Worm (Caenorhabditis elegans) whole organism, mixed stage, embryonic: Measurements from ENCODE around the gene tsp-4.

Experiments
- bed-3 ChIP-seq: fragments of 200-800 bp; sonication (Bioruptor generic); optimal IDR thresholded peaks from 3 replicates; lab custom pipeline; 2018; ENCODE audit warnings: mild to moderate bottlenecking, missing genetic modification characterization, moderate library complexity, missing compliant biosample characterization
- ceh-43 ChIP-seq: fragments of 200-800 bp; sonication (Bioruptor generic); optimal IDR thresholded peaks from 2 replicates; lab custom pipeline; 2018; ENCODE audit warnings: mild to moderate bottlenecking, missing genetic modification characterization, moderate library complexity, missing compliant biosample characterization
- ceh-83 ChIP-seq: fragments of 200-800 bp; sonication (Bioruptor generic); optimal IDR thresholded peaks from 2 replicates; lab custom pipeline; 2018; ENCODE audit warnings: mild to moderate bottlenecking, missing genetic modification characterization, missing compliant biosample characterization
- elt-1 ChIP-seq: sonication (generic microtip); optimal IDR thresholded peaks from 2 replicates; lab custom pipeline; 2017; ENCODE audit warnings: missing genetic modification characterization, mild to moderate bottlenecking, missing compliant biosample characterization, antibody characterized with exemption, moderate library complexity, borderline replicate concordance; ENCODE audit not compliant: insufficient read depth
- elt-3 ChIP-seq: fragments of 150-350 bp; optimal IDR thresholded peaks from 2 replicates; lab custom pipeline; 2014; ENCODE audit warnings: missing biosample characterization, missing genetic modification characterization
- flh-1 ChIP-seq: fragments of 200-800 bp; sonication (Bioruptor generic); optimal IDR thresholded peaks from 2 replicates; lab custom pipeline; 2018; ENCODE audit warnings: mild to moderate bottlenecking, missing genetic modification characterization, moderate library complexity, missing compliant biosample characterization
- ham-2 ChIP-seq: fragments of 200-800 bp; sonication (Bioruptor generic); optimal IDR thresholded peaks from 2 replicates; lab custom pipeline; 2018; ENCODE audit warnings: mild to moderate bottlenecking, missing genetic modification characterization, missing compliant biosample characterization
- nhr-12 ChIP-seq: fragments of 150-350 bp; optimal IDR thresholded peaks from 2 replicates; lab custom pipeline; 2014; ENCODE audit warnings: missing biosample characterization, missing genetic modification characterization
- nhr-237 ChIP-seq: fragments of 150-350 bp; optimal IDR thresholded peaks from 2 replicates; lab custom pipeline; 2014; ENCODE audit warnings: missing biosample characterization, missing genetic modification characterization
- snpc-4 ChIP-seq: fragments of 150-350 bp; optimal IDR thresholded peaks from 2 replicates; lab custom pipeline; 2014; ENCODE audit warnings: missing biosample characterization, missing genetic modification characterization
- unc-120 ChIP-seq: sonication (generic microtip); optimal IDR thresholded peaks from 2 replicates; lab custom pipeline; 2017; ENCODE audit warnings: missing genetic modification characterization, missing compliant biosample characterization; ENCODE audit not compliant: poor library complexity, severe bottlenecking
- unc-62 ChIP-seq: fragments of 150-350 bp; optimal IDR thresholded peaks from 2 replicates; lab custom pipeline; 2014; ENCODE audit warnings: missing biosample characterization, missing genetic modification reagents, missing genetic modification characterization
- ztf-11 ChIP-seq: fragments of 150-350 bp; optimal IDR thresholded peaks from 2 replicates; lab custom pipeline; 2014; ENCODE audit warnings: missing biosample characterization, missing genetic modification characterization

ce11 chrIV:12531464-12531863, 11.4 kb upstream of the tsp-4 start:
- TF ChIP-seq nhr-237 (tag; lab: Kevin White, UChicago), result no peak
- no peak for TF ChIP-seq unc-120 (tag; lab: Kevin White, UChicago)
- TF ChIP-seq flh-1 (GFP tag; lab: Kevin White, UChicago), result no peak
- TF ChIP-seq snpc-4 (tag; lab: Kevin White, UChicago), result no peak
- no peak for TF ChIP-seq elt-3 (tag; lab: Kevin White, UChicago)
- TF ChIP-seq ceh-43 (GFP tag; lab: Kevin White, UChicago), result no peak
- no peak for TF ChIP-seq bed-3 (GFP tag; lab: Kevin White, UChicago)
- no peak for TF ChIP-seq nhr-12 (tag; lab: Kevin White, UChicago)
- TF ChIP-seq ham-2 (GFP tag; lab: Kevin White, UChicago), result no peak
- no peak for TF ChIP-seq elt-1
- TF ChIP-seq ztf-11 (tag; lab: Kevin White, UChicago), result no peak
- TF ChIP-seq ceh-83 (GFP tag; lab: Kevin White, UChicago), result no peak
- TF ChIP-seq unc-62, result no peak
